Worm (Caenorhabditis elegans) whole organism, L4/young adult: Measurements from ENCODE around the gene F10G7.12.

Experiments used
- W03F9.2 ChIP-seq: fragments of 150-350 bp; optimal IDR thresholded peaks from 2 replicates; lab custom pipeline; 2014; ENCODE audit warnings: missing biosample characterization, missing genetic modification characterization
- dao-5 ChIP-seq: sonication (generic microtip); optimal IDR thresholded peaks from 2 replicates; lab custom pipeline; 2016; ENCODE audit warnings: missing genotype, missing genetic modification characterization, moderate library complexity, missing compliant biosample characterization
- him-1 ChIP-seq: sonication (generic microtip); optimal IDR thresholded peaks from 2 replicates; lab custom pipeline; 2016; ENCODE audit warnings: missing genotype, missing genetic modification reagents, missing genetic modification characterization, missing compliant biosample characterization

DNA sequence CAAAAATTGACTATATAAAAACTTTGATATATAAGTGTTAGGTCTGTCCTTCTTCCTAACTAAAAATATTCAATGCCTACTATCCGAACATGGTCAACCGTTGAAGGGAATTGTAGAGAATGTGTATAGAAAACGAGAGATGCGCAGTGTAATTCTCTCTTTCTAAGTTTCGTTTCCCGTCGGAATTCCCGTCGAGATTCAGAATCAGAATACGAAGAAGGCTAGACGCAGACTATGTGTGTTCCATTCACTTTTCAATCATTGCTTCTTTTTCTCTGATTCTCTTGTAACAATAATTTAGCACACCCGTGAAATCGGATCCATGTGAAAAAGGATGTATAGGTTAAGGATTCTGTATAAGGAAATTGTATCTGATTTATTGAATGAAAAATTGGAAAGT, 44.9 kb downstream of the F10G7.12 start:
- TF ChIP-seq him-1 (tag; lab: Kevin White, UChicago) (no peak), W03F9.2 (tag; lab: Kevin White, UChicago) (no peak), dao-5 (tag; lab: Kevin White, UChicago) (no peak)
